Worm (Caenorhabditis elegans) whole organism, L4 larva: ENCODE results near the gene clh-3.

Experiments used
- F26F4.8 ChIP-seq: fragments of 200-800 bp; sonication (Bioruptor generic); conservative IDR thresholded peaks from 2 replicates; pipeline ENCODE4 v1.3.6; 2022; ENCODE audit warnings: missing genetic modification characterization, missing compliant biosample characterization
- F49E8.2 ChIP-seq: sonication (generic microtip); optimal IDR thresholded peaks from 2 replicates; lab custom pipeline; 2016; ENCODE audit warnings: missing compliant biosample characterization, mild to moderate bottlenecking, missing genetic modification characterization, borderline replicate concordance
- T26A8.4 ChIP-seq: fragments of 200-800 bp; sonication (Bioruptor generic); IDR thresholded peaks from 2 replicates; pipeline ENCODE4 v1.3.6; 2022; ENCODE audit warnings: missing genetic modification characterization, missing compliant biosample characterization
- Y48G9A.11 ChIP-seq: fragments of 200-800 bp; sonication (Bioruptor generic); IDR thresholded peaks from 2 replicates; pipeline ENCODE4 v1.3.6; 2022; ENCODE audit warnings: missing genetic modification reagents, missing genetic modification characterization, missing compliant biosample characterization
- Y75B8A.6 ChIP-seq: fragments of 200-800 bp; sonication (Bioruptor generic); IDR thresholded peaks from 2 replicates; pipeline ENCODE4 v1.3.6; 2022; ENCODE audit warnings: missing genetic modification reagents, missing genetic modification characterization, missing compliant biosample characterization
- aha-1 ChIP-seq: fragments of 150-350 bp; peaks from one replicate; lab custom pipeline; 2014; ENCODE audit warnings: missing biosample characterization, missing genetic modification characterization
- ama-1 ChIP-seq: fragments of 150-350 bp; optimal IDR thresholded peaks from 2 replicates; lab custom pipeline; 2014; ENCODE audit warnings: inconsistent platforms, mixed read lengths
- arid-1 ChIP-seq: fragments of 200-800 bp; sonication (Bioruptor generic); conservative IDR thresholded peaks from 2 replicates; pipeline ENCODE4 v1.3.6; 2022; ENCODE audit warnings: missing genetic modification reagents, missing genetic modification characterization, missing compliant biosample characterization
- ceh-32 ChIP-seq: sonication (generic microtip); optimal IDR thresholded peaks from 2 replicates; lab custom pipeline; 2016; ENCODE audit warnings: mild to moderate bottlenecking, missing genetic modification characterization, missing compliant biosample characterization; ENCODE audit not compliant: poor library complexity
- ceh-82 ChIP-seq: sonication (generic microtip); optimal IDR thresholded peaks from 2 replicates; lab custom pipeline; 2017; ENCODE audit warnings: missing biosample characterization, missing genetic modification characterization
- ces-1 ChIP-seq: fragments of 150-350 bp; sonication (generic microtip); optimal IDR thresholded peaks from 4 replicates; lab custom pipeline; 2014; ENCODE audit warnings: missing biosample characterization, missing genetic modification reagents, missing genetic modification characterization
- ctbp-1 ChIP-seq: fragments of 200-800 bp; sonication (Bioruptor generic); IDR thresholded peaks from 2 replicates; pipeline ENCODE4 v1.3.6; 2022; ENCODE audit warnings: missing genetic modification reagents, missing genetic modification characterization, missing compliant biosample characterization
- daf-12 ChIP-seq: fragments of 150-350 bp; optimal IDR thresholded peaks from 2 replicates; lab custom pipeline; 2014; ENCODE audit warnings: missing biosample characterization, missing genetic modification reagents, missing genetic modification characterization
- daf-16 ChIP-seq, 3 experiments: sonication (generic microtip); optimal IDR thresholded peaks; 2 replicates each; lab custom pipeline; 2016 to 2017; ENCODE audit warnings: missing genetic modification characterization in 3 of 3, missing genetic modification reagents in 3 of 3, mild to moderate bottlenecking in 2 of 3, missing compliant biosample characterization in 2 of 3, missing biosample characterization in 1 of 3, moderate library complexity in 1 of 3
- daf-19 ChIP-seq: fragments of 200-800 bp; sonication (Bioruptor generic); conservative IDR thresholded peaks from 2 replicates; pipeline ENCODE4 v1.3.6; 2022; ENCODE audit warnings: missing genetic modification characterization, missing compliant biosample characterization
- dmd-6 ChIP-seq: fragments of 200-800 bp; sonication (Bioruptor generic); IDR thresholded peaks from 2 replicates; pipeline ENCODE4 v1.3.6; 2022; ENCODE audit warnings: missing genetic modification reagents, missing genetic modification characterization, missing compliant biosample characterization
- dmd-9 ChIP-seq: fragments of 200-800 bp; sonication (Bioruptor generic); IDR thresholded peaks from 2 replicates; pipeline ENCODE4 v1.3.6; 2022; ENCODE audit warnings: missing genetic modification reagents, missing genetic modification characterization, missing compliant biosample characterization
- dpl-1 ChIP-seq: fragments of 150-350 bp; optimal IDR thresholded peaks from 2 replicates; lab custom pipeline; 2014; ENCODE audit warnings: missing biosample characterization, missing genetic modification reagents, missing genetic modification characterization
- duxl-1 ChIP-seq: sonication (generic microtip); optimal IDR thresholded peaks from 2 replicates; lab custom pipeline; 2016; ENCODE audit warnings: mild to moderate bottlenecking, missing genetic modification characterization, moderate library complexity, missing compliant biosample characterization; ENCODE audit not compliant: poor library complexity
- dve-1 ChIP-seq: sonication (generic microtip); optimal IDR thresholded peaks from 2 replicates; lab custom pipeline; 2017; ENCODE audit warnings: antibody characterized with exemption, mild to moderate bottlenecking, missing genetic modification characterization, missing compliant biosample characterization; ENCODE audit not compliant: insufficient read depth
- egl-27 ChIP-seq: sonication (generic microtip); optimal IDR thresholded peaks from 3 replicates; lab custom pipeline; 2017; ENCODE audit warnings: missing biosample characterization, missing genetic modification reagents, missing genetic modification characterization
- egl-43 ChIP-seq: fragments of 200-800 bp; sonication (Bioruptor generic); IDR thresholded peaks from 2 replicates; pipeline ENCODE4 v1.3.6; 2022; ENCODE audit warnings: missing genetic modification reagents, missing genetic modification characterization, missing compliant biosample characterization
- fkh-10 ChIP-seq: fragments of 150-350 bp; optimal IDR thresholded peaks from 2 replicates; lab custom pipeline; 2014; ENCODE audit warnings: missing biosample characterization, missing genetic modification reagents, missing genetic modification characterization
- hif-1 ChIP-seq, 2 experiments: sonication (generic microtip); optimal IDR thresholded peaks; 2 replicates each; lab custom pipeline; 2016 to 2017; ENCODE audit warnings: missing compliant biosample characterization in 2 of 2, missing genetic modification characterization in 2 of 2, missing genetic modification reagents in 2 of 2, missing genotype in 2 of 2, mild to moderate bottlenecking in 1 of 2
- lim-7 ChIP-seq: fragments of 200-800 bp; sonication (Bioruptor generic); IDR thresholded peaks from 2 replicates; pipeline ENCODE4 v1.3.6; 2022; ENCODE audit warnings: missing genetic modification characterization, missing compliant biosample characterization
- lin-13 ChIP-seq: fragments of 150-350 bp; optimal IDR thresholded peaks from 2 replicates; lab custom pipeline; 2014; ENCODE audit warnings: missing biosample characterization, missing genetic modification reagents, missing genetic modification characterization
- lin-15B ChIP-seq: fragments of 150-350 bp; sonication (generic microtip); optimal IDR thresholded peaks from 3 replicates; lab custom pipeline; 2014; ENCODE audit warnings: missing biosample characterization, missing genetic modification characterization
- lin-29 ChIP-seq: fragments of 200-800 bp; sonication (Bioruptor generic); IDR thresholded peaks from 2 replicates; pipeline ENCODE4 v1.3.6; 2022; ENCODE audit warnings: missing genetic modification reagents, missing genetic modification characterization, missing compliant biosample characterization
- lin-39 ChIP-seq: fragments of 150-350 bp; optimal IDR thresholded peaks from 2 replicates; lab custom pipeline; 2014; ENCODE audit warnings: missing biosample characterization, missing genetic modification reagents, missing genetic modification characterization
- madf-5 ChIP-seq, 2 experiments: fragments of 200-800 bp; sonication (Bioruptor generic); IDR thresholded peaks; 2 replicates each; pipeline ENCODE4 v1.3.6; 2022; ENCODE audit warnings: missing compliant biosample characterization in 2 of 2, missing genetic modification characterization in 2 of 2
- mdt-29 ChIP-seq: fragments of 200-800 bp; sonication (Bioruptor generic); IDR thresholded peaks from 2 replicates; pipeline ENCODE4 v1.3.6; 2022; ENCODE audit warnings: missing genetic modification reagents, missing genetic modification characterization, missing compliant biosample characterization
- mep-1 ChIP-seq: fragments of 150-350 bp; sonication (generic microtip); optimal IDR thresholded peaks from 3 replicates; lab custom pipeline; 2014; ENCODE audit warnings: missing biosample characterization, missing genetic modification characterization
- mxl-2 ChIP-seq: fragments of 200-800 bp; sonication (Bioruptor generic); conservative IDR thresholded peaks from 2 replicates; pipeline ENCODE4 v1.3.6; 2022; ENCODE audit warnings: missing genetic modification reagents, missing genetic modification characterization, missing compliant biosample characterization
- nhr-111 ChIP-seq: fragments of 200-800 bp; sonication (Bioruptor generic); optimal IDR thresholded peaks from 2 replicates; lab custom pipeline; 2018; ENCODE audit warnings: mild to moderate bottlenecking, missing genetic modification characterization, missing compliant biosample characterization
- nhr-237 ChIP-seq: sonication (generic microtip); optimal IDR thresholded peaks from 2 replicates; lab custom pipeline; 2017; ENCODE audit warnings: missing biosample characterization, missing genetic modification characterization
- nhr-28 ChIP-seq: fragments of 150-350 bp; optimal IDR thresholded peaks from 2 replicates; lab custom pipeline; 2014; ENCODE audit warnings: missing biosample characterization, missing genetic modification characterization
- nhr-42 ChIP-seq: fragments of 200-800 bp; sonication (Bioruptor generic); IDR thresholded peaks from 2 replicates; pipeline ENCODE4 v1.3.6; 2022; ENCODE audit warnings: missing genetic modification characterization, missing compliant biosample characterization
- nhr-6 ChIP-seq: fragments of 150-350 bp; optimal IDR thresholded peaks from 2 replicates; lab custom pipeline; 2014; ENCODE audit warnings: missing biosample characterization, missing genetic modification characterization
- pha-4 ChIP-seq, 2 experiments: fragments of 150-350 bp in 1 of 2; fragments of 200-800 bp in 1 of 2; sonication (Bioruptor generic) in 1 of 2; IDR thresholded peaks in 1 of 2; optimal IDR thresholded peaks in 1 of 2; 2 replicates each; pipeline versions ENCODE4 v1.3.6 to Lab custom; 2014 to 2022; ENCODE audit warnings: missing genetic modification characterization in 2 of 2, missing genetic modification reagents in 2 of 2, missing biosample characterization in 1 of 2, missing compliant biosample characterization in 1 of 2
- php-3 ChIP-seq: fragments of 200-800 bp; sonication (Bioruptor generic); IDR thresholded peaks from 2 replicates; pipeline ENCODE4 v1.3.6; 2022; ENCODE audit warnings: missing genetic modification reagents, missing genetic modification characterization, missing compliant biosample characterization
- pqm-1 ChIP-seq: sonication (generic microtip); optimal IDR thresholded peaks from 2 replicates; lab custom pipeline; 2017; ENCODE audit warnings: missing biosample characterization, missing genetic modification characterization
- saeg-2 ChIP-seq: fragments of 200-800 bp; sonication (Bioruptor generic); IDR thresholded peaks from 2 replicates; pipeline ENCODE4 v1.3.6; 2022; ENCODE audit warnings: missing genetic modification reagents, missing genetic modification characterization, missing compliant biosample characterization
- skn-1 ChIP-seq: fragments of 150-350 bp; optimal IDR thresholded peaks from 2 replicates; lab custom pipeline; 2014; ENCODE audit warnings: missing biosample characterization, missing genetic modification characterization
- unc-130 ChIP-seq: sonication (generic microtip); optimal IDR thresholded peaks from 2 replicates; lab custom pipeline; 2016; ENCODE audit warnings: missing genetic modification reagents, missing genetic modification characterization, missing compliant biosample characterization
- unc-39 ChIP-seq: sonication (generic microtip); optimal IDR thresholded peaks from 2 replicates; lab custom pipeline; 2017; ENCODE audit warnings: missing biosample characterization, missing genetic modification characterization
- zfp-3 ChIP-seq: fragments of 200-800 bp; sonication (Bioruptor generic); conservative IDR thresholded peaks from 2 replicates; pipeline ENCODE4 v1.3.6; 2022; ENCODE audit warnings: missing genetic modification reagents, missing genetic modification characterization, missing compliant biosample characterization
- ztf-11 ChIP-seq: fragments of 150-350 bp; optimal IDR thresholded peaks from 2 replicates; lab custom pipeline; 2014; ENCODE audit warnings: missing biosample characterization, missing genetic modification characterization

clh-3 gene

DNA sequence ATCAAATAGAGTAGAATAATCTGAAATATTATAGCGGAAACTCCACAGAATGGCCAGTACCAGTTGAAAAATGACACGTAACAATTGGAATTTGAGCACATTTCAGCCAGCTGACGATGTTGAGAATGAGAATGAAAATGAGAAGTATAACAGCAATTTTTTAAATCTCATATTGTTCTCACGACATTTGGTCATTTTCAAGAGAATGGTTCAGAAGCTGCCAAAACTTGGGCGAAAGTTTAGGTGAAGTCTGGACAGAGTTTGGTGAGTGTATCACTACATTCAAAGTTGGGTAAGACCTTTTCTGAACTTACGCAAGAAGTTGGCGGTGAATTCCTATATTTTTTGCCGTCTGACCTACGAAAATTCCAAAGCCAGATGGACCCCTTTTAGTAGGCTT lies 20.8 kb downstream of the clh-3 start, which contains the start of gene srd-58:
TSS of gene srd-58 (minus strand) at position 101 of the 400 bp plus-strand sequence.
- TF ChIP-seq egl-43 (GFP tag; lab: Robert Waterston, UW) (no peak), dpl-1 (GFP tag; lab: Kevin White, UChicago) (no peak), ceh-82 (tag; lab: Kevin White, UChicago) (no peak), Y75B8A.6 (GFP tag; lab: Robert Waterston, UW) (no peak), unc-39 (no peak), daf-12 (tag; lab: Kevin White, UChicago) (no peak), lin-39 (tag; lab: Kevin White, UChicago) (no peak), ama-1 (lab: Kevin White, UChicago) (no peak), lin-13 (GFP tag; lab: Kevin White, UChicago) (no peak), ctbp-1 (GFP tag; lab: Robert Waterston, UW) (no peak), hif-1 (tag; optimal IDR thresholded peaks at IDR 0.05; lab: Kevin White, UChicago) (no peak), lim-7 (GFP tag; lab: Robert Waterston, UW) (no peak), daf-19 (no peak), pha-4 (GFP tag; IDR thresholded peaks at IDR 0.05; lab: Robert Waterston, UW) (no peak), pha-4 (tag; optimal IDR thresholded peaks at IDR 0.05; lab: Kevin White, UChicago) (no peak), arid-1 (no peak), nhr-42 (GFP tag; lab: Robert Waterston, UW) (no peak), nhr-6 (no peak), unc-130 (no peak), egl-27 (tag; lab: Kevin White, UChicago) (no peak), lin-29 (GFP tag; lab: Robert Waterston, UW) (no peak)

DNA sequence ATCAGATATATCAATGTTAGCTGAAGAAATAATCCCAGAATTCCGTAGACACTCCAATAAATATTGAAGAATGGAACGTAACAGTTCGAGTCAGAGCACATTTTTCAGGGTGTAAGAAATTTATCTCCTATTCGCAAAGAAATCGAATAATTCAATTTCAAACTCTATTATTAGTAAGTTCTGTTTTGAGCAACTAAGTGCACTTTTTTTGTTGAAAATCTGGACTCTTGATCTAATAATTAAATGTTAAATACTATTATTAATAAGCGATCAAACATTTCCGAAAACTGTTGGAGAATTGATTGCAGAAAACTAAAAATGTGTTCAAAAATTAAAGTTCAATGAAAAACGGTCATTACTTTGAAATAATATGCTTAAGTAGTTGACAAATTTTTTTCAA lies 22.6 kb downstream of the clh-3 start, which contains the start of gene srd-56:
TSS of gene srd-56 (minus strand) at position 101 of the 400 bp plus-strand sequence.
- TF ChIP-seq duxl-1 (tag; lab: Kevin White, UChicago) (no peak), nhr-28 (no peak), madf-5 (GFP tag; IDR thresholded peaks at IDR 0.05; lab: Robert Waterston, UW) (no peak), dve-1 (no peak), ces-1 (no peak), fkh-10 (GFP tag; lab: Kevin White, UChicago) (no peak)

DNA sequence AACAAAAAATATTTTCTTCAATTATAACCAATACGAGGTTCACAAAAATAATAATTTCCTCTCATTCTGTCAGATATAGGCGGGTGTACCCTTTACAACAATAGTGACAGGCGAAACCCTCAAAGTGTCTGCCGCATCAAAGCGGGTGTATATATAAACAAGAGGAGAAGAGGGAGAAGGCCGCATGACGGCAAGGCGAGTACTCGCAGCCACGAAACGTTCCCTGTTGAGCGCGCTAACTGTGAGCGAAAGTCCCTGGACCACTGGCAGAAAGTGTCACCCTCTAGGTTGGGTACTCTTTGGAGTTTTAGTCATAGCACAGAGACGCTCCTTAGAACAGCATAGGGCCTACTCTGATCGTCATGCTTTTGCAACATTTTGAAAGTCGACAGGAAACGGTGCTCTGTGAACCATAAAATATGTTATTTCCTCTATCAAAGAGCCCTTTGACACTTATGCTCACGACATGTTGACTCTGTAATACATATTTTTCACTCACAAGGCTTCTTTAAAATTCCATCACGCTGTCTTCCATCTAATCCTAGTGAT lies 25.6 kb downstream of the clh-3 start, which contains the start of gene pcrg-1:
TSS of gene pcrg-1 (plus strand) at position 499 of the 549 bp plus-strand sequence.
- TF ChIP-seq saeg-2 (GFP tag; lab: Robert Waterston, UW) (peak; percentile 89), pqm-1 (tag; lab: Kevin White, UChicago) (no peak), lin-15B (tag; lab: Kevin White, UChicago) (no peak), php-3 (GFP tag; lab: Robert Waterston, UW) (peak; percentile 84), ceh-32 (tag; lab: Kevin White, UChicago) (no peak), ztf-11 (no peak), ceh-82 (tag; lab: Kevin White, UChicago) (no peak), F49E8.2 (tag; lab: Kevin White, UChicago) (peak; percentile 73), zfp-3 (peak; percentile 51; the same call in 1 of the 2 replicates), lin-13 (GFP tag; lab: Kevin White, UChicago) (peak; percentile 64), dmd-9 (GFP tag; lab: Robert Waterston, UW) (peak; percentile 78; the same call in 1 of the 2 replicates), mdt-29 (GFP tag; lab: Robert Waterston, UW) (peak; percentile 80), mxl-2 (GFP tag; lab: Robert Waterston, UW) (0 out of 2 replicates have a peak, but pooled peaks have one; percentile 12), dmd-6 (GFP tag; lab: Robert Waterston, UW) (peak; percentile 55), daf-16 (GFP tag; optimal IDR thresholded peaks at IDR 0.05; lab: Kevin White, UChicago) (peak; percentile 81 to 87), daf-16 (tag; optimal IDR thresholded peaks at IDR 0.05; lab: Kevin White, UChicago) (peak; percentile 60), T26A8.4 (peak; percentile 91), hif-1 (tag; optimal IDR thresholded peaks at IDR 0.05; lab: Kevin White, UChicago) (peak; percentile 12 to 56), nhr-111 (GFP tag; lab: Kevin White, UChicago) (peak; percentile 76), Y48G9A.11 (peak; percentile 84), nhr-237 (tag; lab: Kevin White, UChicago) (no peak), fkh-10 (GFP tag; lab: Kevin White, UChicago) (no peak), skn-1 (tag; lab: Kevin White, UChicago) (no peak), dpl-1 (GFP tag; lab: Kevin White, UChicago) (peak; percentile 50), daf-12 (tag; lab: Kevin White, UChicago) (no peak), mep-1 (tag; lab: Kevin White, UChicago) (peak; percentile 61), aha-1 (peak; percentile 89), F26F4.8 (peak; percentile 95)
